Worm (Caenorhabditis elegans) whole organism, L4 larva: ENCODE measurements around the gene fbxa-37.
A peak's percentile ranks its signal among the peaks of the same experiment; 100 is the strongest.

ENCODE experiments used
- F26F4.8 ChIP-seq: fragments of 200-800 bp; sonication (Bioruptor generic); conservative IDR thresholded peaks from 2 replicates; pipeline ENCODE4 v1.3.6; 2022; ENCODE audit warnings: missing genetic modification characterization, missing compliant biosample characterization
- aly-2 ChIP-seq: sonication (generic microtip); optimal IDR thresholded peaks from 2 replicates; lab custom pipeline; 2018; ENCODE audit warnings: missing biosample characterization, missing genetic modification characterization
- ama-1 ChIP-seq: fragments of 150-350 bp; optimal IDR thresholded peaks from 2 replicates; lab custom pipeline; 2014; ENCODE audit warnings: inconsistent platforms, mixed read lengths
- arid-1 ChIP-seq: fragments of 200-800 bp; sonication (Bioruptor generic); conservative IDR thresholded peaks from 2 replicates; pipeline ENCODE4 v1.3.6; 2022; ENCODE audit warnings: missing genetic modification reagents, missing genetic modification characterization, missing compliant biosample characterization
- ceh-28 ChIP-seq: fragments of 150-350 bp; optimal IDR thresholded peaks from 2 replicates; lab custom pipeline; 2014; ENCODE audit warnings: missing biosample characterization, missing genetic modification reagents, missing genetic modification characterization
- ces-1 ChIP-seq: fragments of 150-350 bp; sonication (generic microtip); optimal IDR thresholded peaks from 4 replicates; lab custom pipeline; 2014; ENCODE audit warnings: missing biosample characterization, missing genetic modification reagents, missing genetic modification characterization
- daf-16 ChIP-seq, 3 experiments: sonication (generic microtip); optimal IDR thresholded peaks; 2 replicates each; lab custom pipeline; 2016 to 2017; ENCODE audit warnings: missing genetic modification characterization in 3 of 3, missing genetic modification reagents in 3 of 3, mild to moderate bottlenecking in 2 of 3, missing compliant biosample characterization in 2 of 3, missing biosample characterization in 1 of 3, moderate library complexity in 1 of 3
- daf-19 ChIP-seq: fragments of 200-800 bp; sonication (Bioruptor generic); conservative IDR thresholded peaks from 2 replicates; pipeline ENCODE4 v1.3.6; 2022; ENCODE audit warnings: missing genetic modification characterization, missing compliant biosample characterization
- dmd-9 ChIP-seq: fragments of 200-800 bp; sonication (Bioruptor generic); IDR thresholded peaks from 2 replicates; pipeline ENCODE4 v1.3.6; 2022; ENCODE audit warnings: missing genetic modification reagents, missing genetic modification characterization, missing compliant biosample characterization
- dpl-1 ChIP-seq: fragments of 150-350 bp; optimal IDR thresholded peaks from 2 replicates; lab custom pipeline; 2014; ENCODE audit warnings: missing biosample characterization, missing genetic modification reagents, missing genetic modification characterization
- duxl-1 ChIP-seq: sonication (generic microtip); optimal IDR thresholded peaks from 2 replicates; lab custom pipeline; 2016; ENCODE audit warnings: mild to moderate bottlenecking, missing genetic modification characterization, moderate library complexity, missing compliant biosample characterization; ENCODE audit not compliant: poor library complexity
- dve-1 ChIP-seq: sonication (generic microtip); optimal IDR thresholded peaks from 2 replicates; lab custom pipeline; 2017; ENCODE audit warnings: antibody characterized with exemption, mild to moderate bottlenecking, missing genetic modification characterization, missing compliant biosample characterization; ENCODE audit not compliant: insufficient read depth
- egl-43 ChIP-seq: fragments of 200-800 bp; sonication (Bioruptor generic); IDR thresholded peaks from 2 replicates; pipeline ENCODE4 v1.3.6; 2022; ENCODE audit warnings: missing genetic modification reagents, missing genetic modification characterization, missing compliant biosample characterization
- fkh-10 ChIP-seq: fragments of 150-350 bp; optimal IDR thresholded peaks from 2 replicates; lab custom pipeline; 2014; ENCODE audit warnings: missing biosample characterization, missing genetic modification reagents, missing genetic modification characterization
- gei-8 ChIP-seq: fragments of 200-800 bp; sonication (Bioruptor generic); optimal IDR thresholded peaks from 2 replicates; lab custom pipeline; 2018; ENCODE audit warnings: mild to moderate bottlenecking, missing genetic modification characterization, missing compliant biosample characterization
- hlh-11 ChIP-seq: fragments of 200-800 bp; sonication (Bioruptor generic); optimal IDR thresholded peaks from 2 replicates; lab custom pipeline; 2018; ENCODE audit warnings: mild to moderate bottlenecking, missing genetic modification characterization, missing compliant biosample characterization
- hmg-1.1 ChIP-seq: fragments of 200-800 bp; sonication (Bioruptor generic); IDR thresholded peaks from 2 replicates; pipeline ENCODE4 v1.3.6; 2022; ENCODE audit warnings: missing genetic modification reagents, missing genetic modification characterization, missing compliant biosample characterization
- lim-7 ChIP-seq: fragments of 200-800 bp; sonication (Bioruptor generic); IDR thresholded peaks from 2 replicates; pipeline ENCODE4 v1.3.6; 2022; ENCODE audit warnings: missing genetic modification characterization, missing compliant biosample characterization
- lin-29 ChIP-seq: fragments of 200-800 bp; sonication (Bioruptor generic); IDR thresholded peaks from 2 replicates; pipeline ENCODE4 v1.3.6; 2022; ENCODE audit warnings: missing genetic modification reagents, missing genetic modification characterization, missing compliant biosample characterization
- lir-3 ChIP-seq: sonication (generic microtip); optimal IDR thresholded peaks from 2 replicates; lab custom pipeline; 2016; ENCODE audit warnings: mild to moderate bottlenecking, missing genetic modification characterization, missing compliant biosample characterization
- mdl-1 ChIP-seq, 2 experiments: fragments of 150-350 bp in 1 of 2; sonication (generic microtip) in 1 of 2; optimal IDR thresholded peaks; 2 replicates each; lab custom pipeline; 2014 to 2017; ENCODE audit warnings: missing biosample characterization in 2 of 2, missing genetic modification characterization in 2 of 2
- mep-1 ChIP-seq: fragments of 150-350 bp; sonication (generic microtip); optimal IDR thresholded peaks from 3 replicates; lab custom pipeline; 2014; ENCODE audit warnings: missing biosample characterization, missing genetic modification characterization
- mxl-3 ChIP-seq: fragments of 200-800 bp; sonication (Bioruptor generic); optimal IDR thresholded peaks from 2 replicates; lab custom pipeline; 2018; ENCODE audit warnings: mild to moderate bottlenecking, missing genetic modification characterization, missing compliant biosample characterization
- nhr-28 ChIP-seq: fragments of 150-350 bp; optimal IDR thresholded peaks from 2 replicates; lab custom pipeline; 2014; ENCODE audit warnings: missing biosample characterization, missing genetic modification characterization
- nhr-42 ChIP-seq: fragments of 200-800 bp; sonication (Bioruptor generic); IDR thresholded peaks from 2 replicates; pipeline ENCODE4 v1.3.6; 2022; ENCODE audit warnings: missing genetic modification characterization, missing compliant biosample characterization
- nhr-6 ChIP-seq: fragments of 150-350 bp; optimal IDR thresholded peaks from 2 replicates; lab custom pipeline; 2014; ENCODE audit warnings: missing biosample characterization, missing genetic modification characterization
- nhr-77 ChIP-seq: fragments of 150-350 bp; optimal IDR thresholded peaks from 2 replicates; lab custom pipeline; 2014; ENCODE audit warnings: missing biosample characterization, missing genetic modification characterization
- pha-4 ChIP-seq, 2 experiments: fragments of 150-350 bp in 1 of 2; fragments of 200-800 bp in 1 of 2; sonication (Bioruptor generic) in 1 of 2; IDR thresholded peaks in 1 of 2; optimal IDR thresholded peaks in 1 of 2; 2 replicates each; pipeline versions ENCODE4 v1.3.6 to Lab custom; 2014 to 2022; ENCODE audit warnings: missing genetic modification characterization in 2 of 2, missing genetic modification reagents in 2 of 2, missing biosample characterization in 1 of 2, missing compliant biosample characterization in 1 of 2
- php-3 ChIP-seq: fragments of 200-800 bp; sonication (Bioruptor generic); IDR thresholded peaks from 2 replicates; pipeline ENCODE4 v1.3.6; 2022; ENCODE audit warnings: missing genetic modification reagents, missing genetic modification characterization, missing compliant biosample characterization
- pqm-1 ChIP-seq: sonication (generic microtip); optimal IDR thresholded peaks from 2 replicates; lab custom pipeline; 2017; ENCODE audit warnings: missing biosample characterization, missing genetic modification characterization
- saeg-2 ChIP-seq: fragments of 200-800 bp; sonication (Bioruptor generic); IDR thresholded peaks from 2 replicates; pipeline ENCODE4 v1.3.6; 2022; ENCODE audit warnings: missing genetic modification reagents, missing genetic modification characterization, missing compliant biosample characterization
- sdz-12 ChIP-seq: fragments of 200-800 bp; sonication (Bioruptor generic); optimal IDR thresholded peaks from 2 replicates; lab custom pipeline; 2018; ENCODE audit warnings: mild to moderate bottlenecking, missing genetic modification characterization, missing compliant biosample characterization
- skn-1 ChIP-seq: fragments of 150-350 bp; optimal IDR thresholded peaks from 2 replicates; lab custom pipeline; 2014; ENCODE audit warnings: missing biosample characterization, missing genetic modification characterization
- snpc-4 ChIP-seq: fragments of 150-350 bp; optimal IDR thresholded peaks from 2 replicates; lab custom pipeline; 2014; ENCODE audit warnings: missing biosample characterization, missing genetic modification characterization
- tag-97 ChIP-seq: fragments of 200-800 bp; sonication (Bioruptor generic); IDR thresholded peaks from 2 replicates; pipeline ENCODE4 v1.3.6; 2022; ENCODE audit warnings: missing genetic modification characterization, missing compliant biosample characterization
- unc-130 ChIP-seq: sonication (generic microtip); optimal IDR thresholded peaks from 2 replicates; lab custom pipeline; 2016; ENCODE audit warnings: missing genetic modification reagents, missing genetic modification characterization, missing compliant biosample characterization
- unc-39 ChIP-seq: sonication (generic microtip); optimal IDR thresholded peaks from 2 replicates; lab custom pipeline; 2017; ENCODE audit warnings: missing biosample characterization, missing genetic modification characterization
- zfp-2 ChIP-seq: sonication (generic microtip); optimal IDR thresholded peaks from 2 replicates; lab custom pipeline; 2016; ENCODE audit warnings: mild to moderate bottlenecking, missing genetic modification characterization, missing compliant biosample characterization
- zip-2 ChIP-seq: fragments of 150-350 bp; optimal IDR thresholded peaks from 2 replicates; lab custom pipeline; 2014; ENCODE audit warnings: missing biosample characterization, missing genetic modification characterization

Gene fbxa-37

DNA sequence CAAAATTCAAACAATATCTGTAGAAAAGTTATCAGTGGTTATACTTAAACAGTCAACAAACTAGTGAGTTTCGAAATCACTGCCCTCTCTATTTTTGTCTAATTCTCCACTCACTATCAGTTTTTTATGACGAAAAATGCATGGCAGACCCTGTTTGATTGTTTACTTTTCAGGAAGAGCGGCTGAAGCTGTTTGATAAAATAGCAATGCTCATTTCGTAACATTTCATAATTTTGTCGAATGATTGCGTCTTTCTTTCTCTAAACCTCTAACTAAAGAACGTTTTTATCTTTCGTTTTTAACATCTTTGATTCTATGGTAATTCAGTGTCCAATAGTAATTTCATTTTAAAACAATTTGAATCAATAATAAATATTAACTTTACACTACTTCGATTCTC lies 5.6 kb upstream of the fbxa-37 start (continued):
- TF ChIP-seq pha-4 (GFP tag; IDR thresholded peaks at IDR 0.05; lab: Robert Waterston, UW) (peak; percentile 61; the same call in 1 of the 2 replicates), pha-4 (tag; optimal IDR thresholded peaks at IDR 0.05; lab: Kevin White, UChicago) (peak; percentile 36), arid-1 (no peak; the same call in 1 of the 2 replicates), dpl-1 (GFP tag; lab: Kevin White, UChicago) (no peak), dmd-9 (GFP tag; lab: Robert Waterston, UW) (no peak)

DNA sequence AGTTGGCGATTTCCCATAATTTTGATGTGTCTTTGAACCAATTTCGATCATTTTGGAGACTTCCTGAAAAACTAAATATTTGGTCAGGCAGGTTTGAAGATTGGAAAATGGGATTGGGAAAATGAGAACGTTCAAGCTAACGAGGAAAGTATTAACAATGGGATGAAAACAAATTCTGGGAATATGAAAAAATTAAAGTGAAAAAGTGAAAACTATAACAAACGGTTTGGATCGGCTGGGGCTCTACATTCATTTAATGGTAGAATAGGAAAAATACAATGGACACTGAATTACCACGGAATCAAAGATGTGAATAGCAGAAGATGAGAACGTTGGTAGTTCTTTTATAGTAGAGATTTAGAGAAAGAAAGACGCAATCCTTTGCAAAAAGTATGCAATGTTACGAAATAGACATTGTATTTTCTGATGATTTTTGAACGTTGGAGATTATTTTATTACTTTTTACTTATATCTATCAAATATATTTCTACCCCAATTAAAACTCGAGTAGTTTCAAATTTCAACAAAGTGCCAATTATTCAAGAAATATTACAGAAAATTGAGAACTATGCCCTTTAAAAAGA lies 3.8 kb downstream of the fbxa-37 start, which contains the start of gene fbxa-50:
fbxa-50 (minus strand) TSS at position 51 of the 584 bp plus-strand sequence.
- TF ChIP-seq saeg-2 = no peak
- TF ChIP-seq zip-2 (tag; lab: Kevin White, UChicago) = peak; percentile 77
- no peak for TF ChIP-seq dve-1 (tag; lab: Kevin White, UChicago)
- TF ChIP-seq skn-1 (tag; lab: Kevin White, UChicago) = no peak
- no peak for TF ChIP-seq egl-43

DNA sequence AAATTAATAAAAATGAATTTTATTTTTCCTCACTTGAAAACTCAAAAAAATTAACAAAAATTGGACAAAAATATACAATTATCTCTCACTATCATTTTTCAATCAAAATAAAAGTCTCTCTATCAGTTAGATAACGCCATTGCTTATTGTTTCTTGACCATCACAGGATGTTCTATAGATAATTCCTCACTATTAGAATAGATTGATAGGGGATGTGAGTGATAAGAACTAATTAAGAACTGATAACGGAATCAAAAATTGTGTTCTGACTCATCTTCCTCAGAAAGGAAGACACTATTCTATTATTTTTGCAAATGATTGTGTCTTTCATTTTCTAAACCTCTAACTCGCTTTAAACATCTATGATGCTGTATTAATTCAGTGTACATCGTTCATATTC lies 4.3 kb downstream of the fbxa-37 start:
- TF ChIP-seq daf-16 (GFP tag; optimal IDR thresholded peaks at IDR 0.05; lab: Kevin White, UChicago) (no peak), daf-16 (tag; optimal IDR thresholded peaks at IDR 0.05; lab: Kevin White, UChicago) (peak; percentile 18), dpl-1 (GFP tag; lab: Kevin White, UChicago) (no peak), nhr-28 (peak; percentile 39), mep-1 (tag; lab: Kevin White, UChicago) (no peak), mxl-3 (no peak), ces-1 (no peak), fkh-10 (GFP tag; lab: Kevin White, UChicago) (no peak), unc-39 (tag; lab: Kevin White, UChicago) (no peak), ama-1 (lab: Kevin White, UChicago) (no peak), nhr-6 (no peak), sdz-12 (GFP tag; lab: Kevin White, UChicago) (no peak), lir-3 (no peak), tag-97 (GFP tag; lab: Robert Waterston, UW) (no peak), hlh-11 (tag; lab: Kevin White, UChicago) (no peak), mdl-1 (tag; optimal IDR thresholded peaks at IDR 0.05; lab: Kevin White, UChicago) (no peak), nhr-42 (no peak), ceh-28 (tag; lab: Kevin White, UChicago) (no peak), pqm-1 (peak; percentile 53), unc-130 (GFP tag; lab: Kevin White, UChicago) (no peak)

DNA sequence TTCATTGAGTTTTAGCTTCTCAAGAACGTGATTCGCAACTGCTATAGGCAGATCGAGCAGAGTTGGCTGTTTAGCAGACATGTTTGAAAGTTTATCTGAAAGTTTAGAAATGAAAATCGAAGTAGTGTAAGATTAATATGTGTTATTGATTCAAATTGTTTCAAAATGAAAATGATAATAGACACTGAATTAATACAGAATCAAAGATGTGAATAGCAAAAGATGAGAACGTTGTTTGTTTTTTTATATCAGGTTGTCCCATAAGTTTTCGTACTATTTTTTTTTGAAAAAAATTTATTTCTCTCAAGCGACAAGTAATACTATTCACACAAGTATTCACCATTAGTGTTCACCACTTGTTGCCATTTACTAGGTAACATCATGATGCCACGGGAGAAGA lies 8.3 kb downstream of the fbxa-37 start, which contains the start of gene fbxa-36:
fbxa-36 (minus strand) TSS at position 101 of the 400 bp plus-strand sequence.
- TF ChIP-seq dpl-1 (GFP tag; lab: Kevin White, UChicago) (no peak), zfp-2 (tag; lab: Kevin White, UChicago) (no peak), snpc-4 (tag; lab: Kevin White, UChicago) (no peak), nhr-77 (tag; lab: Kevin White, UChicago) (no peak), hmg-1.1 (GFP tag; lab: Robert Waterston, UW) (no peak), duxl-1 (tag; lab: Kevin White, UChicago) (no peak), gei-8 (no peak), php-3 (GFP tag; lab: Robert Waterston, UW) (no peak), pha-4 (GFP tag; IDR thresholded peaks at IDR 0.05; lab: Robert Waterston, UW) (no peak), pha-4 (tag; optimal IDR thresholded peaks at IDR 0.05; lab: Kevin White, UChicago) (no peak), lim-7 (GFP tag; lab: Robert Waterston, UW) (no peak), F26F4.8 (no peak), daf-19 (GFP tag; lab: Robert Waterston, UW) (no peak), aly-2 (tag; lab: Kevin White, UChicago) (no peak), lin-29 (GFP tag; lab: Robert Waterston, UW) (no peak), pqm-1 (no peak)
